Fruit fly (Drosophila melanogaster) whole organism, embryonic: ENCODE data around the gene CRIF.

ENCODE experiments used
- Atf6 ChIP-seq: fragments of 200-800 bp; sonication (Bioruptor generic); IDR thresholded peaks from 2 replicates; pipeline ENCODE4 v1.3.6; 2022; ENCODE audit warnings: missing biosample characterization, missing genetic modification characterization
- CG10274 ChIP-seq: fragments of 200-800 bp; sonication (Bioruptor generic); optimal IDR thresholded peaks from 3 replicates; lab custom pipeline; 2017; ENCODE audit warnings: missing biosample characterization, mild to moderate bottlenecking, missing genetic modification characterization
- CG10654 ChIP-seq: fragments of 200-800 bp; sonication (Bioruptor generic); optimal IDR thresholded peaks from 2 replicates; lab custom pipeline; 2016; ENCODE audit warnings: missing biosample characterization, missing genetic modification characterization
- CG12391 ChIP-seq: fragments of 200-800 bp; sonication (Bioruptor generic); optimal IDR thresholded peaks from 3 replicates; lab custom pipeline; 2018; ENCODE audit warnings: missing biosample characterization, mild to moderate bottlenecking, missing genetic modification characterization, moderate library complexity
- CG14667 ChIP-seq: fragments of 200-800 bp; sonication (Bioruptor generic); IDR thresholded peaks from 2 replicates; pipeline ENCODE4 v1.3.6; 2022; ENCODE audit warnings: missing biosample characterization, missing genetic modification characterization
- CG15479 ChIP-seq: fragments of 200-800 bp; sonication (Bioruptor generic); optimal IDR thresholded peaks from 3 replicates; lab custom pipeline; 2019; ENCODE audit warnings: missing biosample characterization, mild to moderate bottlenecking, missing genetic modification characterization, moderate library complexity
- CG17186 ChIP-seq: fragments of 200-800 bp; sonication (Bioruptor generic); optimal IDR thresholded peaks from 3 replicates; lab custom pipeline; 2017; ENCODE audit warnings: missing biosample characterization, missing genetic modification reagents, missing genetic modification characterization
- CG17361 ChIP-seq: fragments of 200-800 bp; sonication (Bioruptor generic); IDR thresholded peaks from 3 replicates; pipeline ENCODE4 v1.3.6; 2022; ENCODE audit warnings: missing biosample characterization, missing genetic modification characterization
- CG2678 ChIP-seq: fragments of 200-800 bp; sonication (Bioruptor generic); optimal IDR thresholded peaks from 3 replicates; lab custom pipeline; 2019; ENCODE audit warnings: missing biosample characterization, mild to moderate bottlenecking, missing genetic modification characterization, moderate library complexity
- CG7745 ChIP-seq: fragments of 200-800 bp; sonication (Bioruptor generic); optimal IDR thresholded peaks from 2 replicates; lab custom pipeline; 2018; ENCODE audit warnings: missing biosample characterization, mild to moderate bottlenecking, missing genetic modification characterization, moderate library complexity
- CG7963 ChIP-seq: fragments of 200-800 bp; sonication (Bioruptor generic); IDR thresholded peaks from 3 replicates; pipeline ENCODE4 v1.3.6; 2022; ENCODE audit warnings: missing biosample characterization, missing genetic modification characterization; ENCODE audit not compliant: partially characterized antibody
- CG8089 ChIP-seq: fragments of 200-800 bp; sonication (Bioruptor generic); optimal IDR thresholded peaks from 3 replicates; lab custom pipeline; 2016; ENCODE audit warnings: missing biosample characterization, missing genetic modification characterization
- CG8281 ChIP-seq: fragments of 200-800 bp; sonication (Bioruptor generic); optimal IDR thresholded peaks from 2 replicates; lab custom pipeline; 2018; ENCODE audit warnings: missing biosample characterization, mild to moderate bottlenecking, missing genetic modification characterization, moderate library complexity
- CG8765 ChIP-seq: fragments of 200-800 bp; sonication (Bioruptor generic); IDR thresholded peaks from 2 replicates; pipeline ENCODE4 v1.3.6; 2022; ENCODE audit warnings: missing biosample characterization, missing genetic modification characterization
- Doc3 ChIP-seq: fragments of 200-800 bp; sonication (Bioruptor generic); IDR thresholded peaks from 3 replicates; pipeline ENCODE4 v1.3.6; 2022; ENCODE audit warnings: missing biosample characterization, missing genetic modification characterization; ENCODE audit not compliant: partially characterized antibody
- Gug ChIP-seq: fragments of 200-800 bp; sonication (Bioruptor generic); IDR thresholded peaks from 4 replicates; pipeline ENCODE4 v1.3.6; 2022; ENCODE audit warnings: missing biosample characterization, missing genetic modification characterization
- HLH3B ChIP-seq: fragments of 200-800 bp; sonication (Bioruptor generic); IDR thresholded peaks from 2 replicates; pipeline ENCODE4 v1.3.6; 2022; ENCODE audit warnings: missing biosample characterization, missing genetic modification characterization
- HmgZ ChIP-seq: fragments of 200-800 bp; sonication (Bioruptor generic); optimal IDR thresholded peaks from 2 replicates; lab custom pipeline; 2018; ENCODE audit warnings: missing biosample characterization, mild to moderate bottlenecking, missing genetic modification characterization
- NC2β ChIP-seq: fragments of 200-800 bp; sonication (Bioruptor generic); optimal IDR thresholded peaks from 2 replicates; lab custom pipeline; 2016; ENCODE audit warnings: missing biosample characterization, missing genetic modification characterization
- Nf-YA ChIP-seq: fragments of 200-800 bp; sonication (Bioruptor generic); IDR thresholded peaks from 2 replicates; pipeline ENCODE4 v1.3.6; 2022; ENCODE audit warnings: missing biosample characterization, missing genetic modification characterization
- Sry-δ ChIP-seq: fragments of 200-800 bp; sonication (Bioruptor generic); optimal IDR thresholded peaks from 2 replicates; lab custom pipeline; 2016; ENCODE audit warnings: missing biosample characterization, missing genetic modification characterization
- Ssrp ChIP-seq: fragments of 200-800 bp; sonication (Bioruptor generic); optimal IDR thresholded peaks from 2 replicates; lab custom pipeline; 2018; ENCODE audit warnings: missing biosample characterization, mild to moderate bottlenecking, missing genetic modification characterization, moderate library complexity
- Stat92E ChIP-seq, 3 experiments: fragments of >200 bp in 2 of 3; fragments of 200-800 bp in 1 of 3; sonication (Bioruptor generic) in 1 of 3; optimal IDR thresholded peaks; 2 replicates each; lab custom pipeline; 2017 to 2019; ENCODE audit warnings: missing biosample characterization in 3 of 3, missing genetic modification characterization in 3 of 3, mild to moderate bottlenecking in 1 of 3, moderate library complexity in 1 of 3
- amos ChIP-seq: fragments of 200-800 bp; sonication (Bioruptor generic); IDR thresholded peaks from 2 replicates; pipeline ENCODE4 v1.3.6; 2022; ENCODE audit warnings: missing biosample characterization, missing genetic modification characterization; ENCODE audit not compliant: partially characterized antibody
- bab2 ChIP-seq: fragments of 200-800 bp; sonication (Bioruptor generic); optimal IDR thresholded peaks from 2 replicates; lab custom pipeline; 2016; ENCODE audit warnings: missing biosample characterization, missing genetic modification characterization
- bbx ChIP-seq: fragments of 200-800 bp; sonication (Bioruptor generic); IDR thresholded peaks from 2 replicates; pipeline ENCODE4 v1.3.6; 2022; ENCODE audit warnings: missing biosample characterization, missing genetic modification characterization; ENCODE audit not compliant: partially characterized antibody
- danr ChIP-seq: fragments of 200-800 bp; sonication (Bioruptor generic); IDR thresholded peaks from 2 replicates; pipeline ENCODE4 v1.3.6; 2022; ENCODE audit warnings: missing biosample characterization, missing genetic modification characterization
- fd3F ChIP-seq: fragments of 200-800 bp; sonication (Bioruptor generic); optimal IDR thresholded peaks from 2 replicates; lab custom pipeline; 2018; ENCODE audit warnings: missing biosample characterization, mild to moderate bottlenecking, missing genetic modification characterization, moderate library complexity
- gce ChIP-seq: fragments of 200-800 bp; sonication (Bioruptor generic); IDR thresholded peaks from 3 replicates; pipeline ENCODE4 v1.3.6; 2022; ENCODE audit warnings: missing biosample characterization, missing genetic modification characterization
- grau ChIP-seq: fragments of 200-800 bp; optimal IDR thresholded peaks from 3 replicates; lab custom pipeline; 2019; ENCODE audit warnings: missing biosample characterization, mild to moderate bottlenecking, missing genetic modification characterization, moderate library complexity
- gt ChIP-seq: fragments of 200-800 bp; sonication (Bioruptor generic); IDR thresholded peaks from 2 replicates; pipeline ENCODE4 v1.3.6; 2022; ENCODE audit warnings: missing biosample characterization, missing genetic modification characterization
- knrl ChIP-seq: fragments of 200-800 bp; sonication (Bioruptor generic); IDR thresholded peaks from 3 replicates; pipeline ENCODE4 v1.3.6; 2022; ENCODE audit warnings: missing biosample characterization, missing genetic modification characterization; ENCODE audit not compliant: partially characterized antibody
- mam ChIP-seq: fragments of 200-800 bp; sonication (Bioruptor generic); optimal IDR thresholded peaks from 3 replicates; lab custom pipeline; 2016; ENCODE audit warnings: missing biosample characterization, missing genetic modification characterization
- nerfin-1 ChIP-seq: fragments of 200-800 bp; sonication (Bioruptor generic); optimal IDR thresholded peaks from 3 replicates; lab custom pipeline; 2019; ENCODE audit warnings: missing biosample characterization, mild to moderate bottlenecking, missing genetic modification characterization, moderate library complexity
- nmo ChIP-seq: fragments of 200-800 bp; sonication (Bioruptor generic); optimal IDR thresholded peaks from 2 replicates; lab custom pipeline; 2018; ENCODE audit warnings: missing biosample characterization, mild to moderate bottlenecking, missing genetic modification characterization, moderate library complexity
- org-1 ChIP-seq: fragments of 200-800 bp; sonication (Bioruptor generic); optimal IDR thresholded peaks from 2 replicates; lab custom pipeline; 2017; ENCODE audit warnings: missing biosample characterization, missing genetic modification characterization
- p53 ChIP-seq: fragments of 200-800 bp; sonication (Bioruptor generic); optimal IDR thresholded peaks from 2 replicates; lab custom pipeline; 2016; ENCODE audit warnings: missing biosample characterization, missing genetic modification characterization
- pzg ChIP-seq: fragments of 200-800 bp; sonication (Bioruptor generic); optimal IDR thresholded peaks from 3 replicates; lab custom pipeline; 2018; ENCODE audit warnings: missing biosample characterization, mild to moderate bottlenecking, missing genetic modification characterization, moderate library complexity
- rib ChIP-seq: fragments of 200-800 bp; sonication (Bioruptor generic); IDR thresholded peaks from 2 replicates; pipeline ENCODE4 v1.3.6; 2022; ENCODE audit warnings: missing biosample characterization, missing genetic modification characterization
- stc ChIP-seq: fragments of 200-800 bp; sonication (Bioruptor generic); IDR thresholded peaks from 2 replicates; pipeline ENCODE4 v1.3.6; 2022; ENCODE audit warnings: missing biosample characterization, missing genetic modification characterization
- tna ChIP-seq: fragments of 200-800 bp; sonication (Bioruptor generic); IDR thresholded peaks from 2 replicates; pipeline ENCODE4 v1.3.6; 2022; ENCODE audit warnings: missing biosample characterization, missing genetic modification characterization; ENCODE audit not compliant: partially characterized antibody
- unc-4 ChIP-seq: fragments of 200-800 bp; sonication (Bioruptor generic); IDR thresholded peaks from 2 replicates; pipeline ENCODE4 v1.3.6; 2022; ENCODE audit warnings: missing biosample characterization, missing genetic modification characterization; ENCODE audit not compliant: partially characterized antibody
- vfl ChIP-seq: fragments of 200-800 bp; sonication (Bioruptor generic); optimal IDR thresholded peaks from 2 replicates; lab custom pipeline; 2016; ENCODE audit warnings: missing biosample characterization, missing genetic modification characterization
- zen ChIP-seq: fragments of 200-800 bp; sonication (Bioruptor generic); optimal IDR thresholded peaks from 3 replicates; lab custom pipeline; 2018; ENCODE audit warnings: missing biosample characterization, mild to moderate bottlenecking, missing genetic modification characterization, moderate library complexity
- zfh1 ChIP-seq: fragments of 200-800 bp; sonication (Bioruptor generic); IDR thresholded peaks from 3 replicates; pipeline ENCODE4 v1.3.6; 2022; ENCODE audit warnings: missing biosample characterization, missing genetic modification characterization

CRIF gene

dm6 chr3L:21539245-21540196 is 29.2 kb downstream of the CRIF start, which contains the start of the genes COX8 and VhaM9.7-b (continued):
- TF ChIP-seq Atf6 (GFP tag; lab: Robert Waterston, UW) (peak; percentile 48; the same call in 1 of the 2 replicates), CG12391 (tag; lab: Kevin White, UChicago) (no peak), CG17361 (GFP tag; lab: Robert Waterston, UW) (no peak; the same call in none of the 3 replicates), gt (GFP tag; lab: Robert Waterston, UW) (no peak), CG8089 (GFP tag; lab: Kevin White, UChicago) (peak; percentile 35), Nf-YA (GFP tag; lab: Robert Waterston, UW) (no peak), Stat92E (GFP tag; optimal IDR thresholded peaks at IDR 0.05; lab: Kevin White, UChicago) (no peak), HLH3B (peak; percentile 70), CG17186 (no peak), pzg (GFP tag; lab: Kevin White, UChicago) (peak; percentile 67), CG10274 (GFP tag; lab: Kevin White, UChicago) (no peak), org-1 (GFP tag; lab: Kevin White, UChicago) (no peak), CG7745 (tag; lab: Kevin White, UChicago) (no peak), CG10654 (GFP tag; lab: Kevin White, UChicago) (peak; percentile 48), zfh1 (peak; percentile 80), vfl (GFP tag; lab: Kevin White, UChicago) (peak; percentile 21), stc (GFP tag; lab: Robert Waterston, UW) (no peak; the same call in 1 of the 2 replicates), rib (GFP tag; lab: Robert Waterston, UW) (0 out of 2 replicates have a peak, but pooled peaks have one; percentile 10), CG2678 (tag; lab: Kevin White, UChicago) (no peak), danr (GFP tag; lab: Robert Waterston, UW) (no peak), grau (tag; lab: Kevin White, UChicago) (no peak), HmgZ (tag; lab: Kevin White, UChicago) (peak; percentile 63), bbx (GFP tag; lab: Robert Waterston, UW) (peak; percentile 65)
- TF ChIP-seq, all 482 proteins: peak for 222

- TF ChIP-seq bab2 (no peak), CG8281 (tag; lab: Kevin White, UChicago) (peak; percentile 90)
These were observed 29.8 kb downstream of the CRIF start for dm6 chr3L:21538893-21539244.

dm6 chr3L:21536857-21537256 is 31.8 kb downstream of the CRIF start, which contains the start of gene Rpn10:
Gene Rpn10, plus strand, starts transcription at chr3L:21537000.
- TF ChIP-seq p53 (GFP tag; lab: Kevin White, UChicago) = peak; percentile 31
- no peak for TF ChIP-seq fd3F (GFP tag; lab: Kevin White, UChicago)
- TF ChIP-seq Sry-δ (GFP tag; lab: Kevin White, UChicago) = peak; percentile 81
- peak; percentile 97 for TF ChIP-seq unc-4 (GFP tag; lab: Robert Waterston, UW)
- TF ChIP-seq tna = peak; percentile 94
- TF ChIP-seq Doc3 (GFP tag; lab: Robert Waterston, UW) = peak; percentile 94
- peak; percentile 93 for TF ChIP-seq CG7963 (GFP tag; lab: Robert Waterston, UW)
- peak; percentile 10; the same call in 1 of the 4 replicates for TF ChIP-seq Gug (GFP tag; lab: Robert Waterston, UW)
- peak; percentile 58 for TF ChIP-seq nerfin-1 (tag; lab: Kevin White, UChicago)
- peak; percentile 45 for TF ChIP-seq zen
- TF ChIP-seq CG15479 (GFP tag; lab: Kevin White, UChicago) = no peak
- no peak for TF ChIP-seq CG8765 (GFP tag; lab: Robert Waterston, UW)
- peak; percentile 98 for TF ChIP-seq knrl (GFP tag; lab: Robert Waterston, UW)
- no peak for TF ChIP-seq CG14667 (GFP tag; lab: Robert Waterston, UW)
- no peak; the same call in 2 of the 3 replicates for TF ChIP-seq gce
- peak; percentile 99 for TF ChIP-seq amos
- TF ChIP-seq Ssrp (tag; lab: Kevin White, UChicago) = no peak
- TF ChIP-seq mam (GFP tag; lab: Kevin White, UChicago) = peak; percentile 38
- peak in 1 of 3 experiments; percentile 12 for TF ChIP-seq Stat92E (GFP tag; optimal IDR thresholded peaks at IDR 0.05; lab: Kevin White, UChicago)
- peak; percentile 18 for TF ChIP-seq NC2β (GFP tag; lab: Kevin White, UChicago)
- peak; percentile 72 for TF ChIP-seq nmo
